Worm (Caenorhabditis elegans) whole organism, midembryonic: ENCODE results near the gene srg-67.

ENCODE experiments used
- cog-1 ChIP-seq: sonication (generic microtip); optimal IDR thresholded peaks from 2 replicates; lab custom pipeline; 2016; ENCODE audit warnings: missing genetic modification characterization, missing compliant biosample characterization
- med-1 ChIP-seq: sonication (generic microtip); optimal IDR thresholded peaks from 2 replicates; lab custom pipeline; 2017; ENCODE audit warnings: missing genetic modification characterization, mild to moderate bottlenecking, missing compliant biosample characterization, antibody characterized with exemption, missing genetic modification reagents; ENCODE audit not compliant: insufficient read depth

DNA sequence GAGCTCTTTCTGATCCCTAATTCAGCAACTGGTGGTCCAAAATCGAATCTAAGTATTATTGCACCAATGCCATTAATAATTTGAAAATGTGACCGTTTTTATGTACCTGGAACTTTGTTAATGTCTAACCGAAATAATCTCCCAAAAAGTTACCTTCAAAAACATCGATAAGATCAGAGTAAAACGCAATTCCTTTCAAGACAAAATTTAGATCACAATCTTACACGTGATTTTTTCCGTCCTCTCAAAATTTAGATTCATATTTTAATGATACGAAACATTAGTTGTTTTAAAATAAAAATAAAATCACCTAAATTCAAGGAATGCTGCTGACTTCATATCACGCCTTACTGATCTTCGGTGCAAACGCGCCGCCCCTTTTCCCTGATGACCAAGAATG is 36.5 kb downstream of the srg-67 start:
- TF ChIP-seq cog-1 (tag; lab: Kevin White, UChicago) (no peak), med-1 (GFP tag; lab: Kevin White, UChicago) (no peak)
